Fruit fly (Drosophila melanogaster): ENCODE measurements around the gene PGRP-SB2.

The PGRP-SB2 gene

dm6 chr3L:16708738-16709350 lies 17.5 kb upstream of the PGRP-SB2 start (continued):
- TF ChIP-seq esg (GFP tag; conservative IDR thresholded peaks at IDR 0.05) (no peak), HmgZ (tag; optimal IDR thresholded peaks at IDR 0.05) (peak; percentile 22), CG10366 (GFP tag; IDR thresholded peaks at IDR 0.05) (no peak), nerfin-2 (GFP tag; IDR thresholded peaks at IDR 0.05; ENCODE audit: partially characterized antibody) (no peak), otp (GFP tag; IDR thresholded peaks at IDR 0.05) (no peak), zen2 (GFP tag; IDR thresholded peaks at IDR 0.05; ENCODE audit: partially characterized antibody) (no peak), ems (GFP tag; optimal IDR thresholded peaks at IDR 0.05) (no peak), CG7987 (GFP tag; optimal IDR thresholded peaks at IDR 0.05) (no peak), pan (optimal IDR thresholded peaks at IDR 0.05) (no peak), pan (GFP tag; optimal IDR thresholded peaks at IDR 0.05 in 1 of 2, IDR thresholded peaks at IDR 0.05 in 1 of 2) (peak in 1 of 2 experiments; percentile 24), CG15011 (GFP tag; optimal IDR thresholded peaks at IDR 0.05) (no peak), Lim3 (GFP tag; IDR thresholded peaks at IDR 0.05) (no peak), sna (GFP tag; IDR thresholded peaks at IDR 0.05; ENCODE audit: partially characterized antibody) (no peak), CG7556 (GFP tag; optimal IDR thresholded peaks at IDR 0.05) (no peak), CG3726 (GFP tag; IDR thresholded peaks at IDR 0.05) (no peak), CG1832 (GFP tag; optimal IDR thresholded peaks at IDR 0.05) (no peak), E2f1 (GFP tag; IDR thresholded peaks at IDR 0.05) (no peak), HLH3B (GFP tag; IDR thresholded peaks at IDR 0.05) (0 out of 2 replicates have a peak, but pooled peaks have one; percentile 13), CG6765 (GFP tag; optimal IDR thresholded peaks at IDR 0.05) (no peak), gsb-n (tag; optimal IDR thresholded peaks at IDR 0.05) (no peak), fd64A (GFP tag; optimal IDR thresholded peaks at IDR 0.05) (no peak), cg (GFP tag; optimal IDR thresholded peaks at IDR 0.05) (peak; percentile 48), Xbp1 (GFP tag; optimal IDR thresholded peaks at IDR 0.05) (no peak), pzg (GFP tag; optimal IDR thresholded peaks at IDR 0.05) (no peak), sd (tag; optimal IDR thresholded peaks at IDR 0.05) (peak; percentile 84), ewg (GFP tag; optimal IDR thresholded peaks at IDR 0.05) (no peak), emc (GFP tag; optimal IDR thresholded peaks at IDR 0.05) (no peak), Gug (GFP tag; IDR thresholded peaks at IDR 0.05) (no peak), CG10654 (GFP tag; optimal IDR thresholded peaks at IDR 0.05) (no peak), CG12942 (GFP tag; optimal IDR thresholded peaks at IDR 0.05) (no peak), amos (GFP tag; IDR thresholded peaks at IDR 0.05; ENCODE audit: partially characterized antibody) (no peak), D19A (tag; optimal IDR thresholded peaks at IDR 0.05) (peak; percentile 32), CG15601 (tag; optimal IDR thresholded peaks at IDR 0.05) (no peak), Nf-YC (tag; optimal IDR thresholded peaks at IDR 0.05) (no peak), Abd-B (GFP tag; optimal IDR thresholded peaks at IDR 0.05) (no peak), CG4730 (GFP tag; IDR thresholded peaks at IDR 0.05) (no peak), cwo (GFP tag; optimal IDR thresholded peaks at IDR 0.05) (peak; percentile 29), wdn (GFP tag; IDR thresholded peaks at IDR 0.05) (peak; percentile 7; the same call in 1 of the 2 replicates), Fer1 (GFP tag; optimal IDR thresholded peaks at IDR 0.05) (peak; percentile 1), Scr (GFP tag; IDR thresholded peaks at IDR 0.05; ENCODE audit: partially characterized antibody) (no peak), nau (GFP tag; optimal IDR thresholded peaks at IDR 0.05) (no peak), ro (GFP tag; IDR thresholded peaks at IDR 0.05) (no peak), Ets65A (GFP tag) (no peak), CG9215 (GFP tag; IDR thresholded peaks at IDR 0.05) (no peak), CG17912 (GFP tag; optimal IDR thresholded peaks at IDR 0.05) (no peak), kah (GFP tag; optimal IDR thresholded peaks at IDR 0.05) (no peak), sr (GFP tag; IDR thresholded peaks at IDR 0.05) (no peak), CG14710 (tag; optimal IDR thresholded peaks at IDR 0.05) (no peak), Hr78 (GFP tag; optimal IDR thresholded peaks at IDR 0.05) (no peak), lab (GFP tag; optimal IDR thresholded peaks at IDR 0.05) (peak; percentile 20)
